Worm (Caenorhabditis elegans) whole organism, mixed stage, embryonic: Measurements from ENCODE around the gene C39B10.3.

Experiments
- M03D4.4 ChIP-seq: sonication (generic microtip); optimal IDR thresholded peaks from 2 replicates; lab custom pipeline; 2017; ENCODE audit warnings: mild to moderate bottlenecking, missing genetic modification characterization, missing compliant biosample characterization
- bed-3 ChIP-seq: fragments of 200-800 bp; sonication (Bioruptor generic); optimal IDR thresholded peaks from 3 replicates; lab custom pipeline; 2018; ENCODE audit warnings: mild to moderate bottlenecking, missing genetic modification characterization, moderate library complexity, missing compliant biosample characterization
- blmp-1 ChIP-seq: fragments of 150-350 bp; optimal IDR thresholded peaks from 2 replicates; lab custom pipeline; 2014; ENCODE audit warnings: missing biosample characterization, missing genetic modification characterization
- ceh-43 ChIP-seq: fragments of 200-800 bp; sonication (Bioruptor generic); optimal IDR thresholded peaks from 2 replicates; lab custom pipeline; 2018; ENCODE audit warnings: mild to moderate bottlenecking, missing genetic modification characterization, moderate library complexity, missing compliant biosample characterization
- ceh-83 ChIP-seq: fragments of 200-800 bp; sonication (Bioruptor generic); optimal IDR thresholded peaks from 2 replicates; lab custom pipeline; 2018; ENCODE audit warnings: mild to moderate bottlenecking, missing genetic modification characterization, missing compliant biosample characterization
- ces-1 ChIP-seq: fragments of 150-350 bp; optimal IDR thresholded peaks from 2 replicates; lab custom pipeline; 2014; ENCODE audit warnings: missing biosample characterization, missing genetic modification reagents, missing genetic modification characterization
- cnd-1 ChIP-seq: fragments of 200-800 bp; sonication (Bioruptor generic); optimal IDR thresholded peaks from 2 replicates; lab custom pipeline; 2018; ENCODE audit warnings: mild to moderate bottlenecking, missing genetic modification characterization, missing compliant biosample characterization
- drap-1 ChIP-seq: fragments of 200-800 bp; sonication (Bioruptor generic); optimal IDR thresholded peaks from 3 replicates; lab custom pipeline; 2018; ENCODE audit warnings: mild to moderate bottlenecking, missing genetic modification characterization, missing compliant biosample characterization
- elt-1 ChIP-seq: sonication (generic microtip); optimal IDR thresholded peaks from 2 replicates; lab custom pipeline; 2017; ENCODE audit warnings: missing genetic modification characterization, mild to moderate bottlenecking, missing compliant biosample characterization, antibody characterized with exemption, moderate library complexity, borderline replicate concordance; ENCODE audit not compliant: insufficient read depth
- flh-1 ChIP-seq: fragments of 200-800 bp; sonication (Bioruptor generic); optimal IDR thresholded peaks from 2 replicates; lab custom pipeline; 2018; ENCODE audit warnings: mild to moderate bottlenecking, missing genetic modification characterization, moderate library complexity, missing compliant biosample characterization
- ham-2 ChIP-seq: fragments of 200-800 bp; sonication (Bioruptor generic); optimal IDR thresholded peaks from 2 replicates; lab custom pipeline; 2018; ENCODE audit warnings: mild to moderate bottlenecking, missing genetic modification characterization, missing compliant biosample characterization
- hlh-1 ChIP-seq: fragments of 150-350 bp; optimal IDR thresholded peaks from 2 replicates; lab custom pipeline; 2014; ENCODE audit warnings: missing biosample characterization, missing genetic modification reagents, missing genetic modification characterization
- lin-13 ChIP-seq: fragments of 150-350 bp; optimal IDR thresholded peaks from 2 replicates; lab custom pipeline; 2014; ENCODE audit warnings: missing biosample characterization, missing genetic modification characterization
- lin-32 ChIP-seq: fragments of 200-800 bp; sonication (Bioruptor generic); optimal IDR thresholded peaks from 2 replicates; lab custom pipeline; 2018; ENCODE audit warnings: mild to moderate bottlenecking, missing genetic modification characterization, missing compliant biosample characterization
- lsy-2 ChIP-seq: fragments of 150-350 bp; optimal IDR thresholded peaks from 2 replicates; lab custom pipeline; 2014; ENCODE audit warnings: missing biosample characterization, missing genetic modification characterization
- mab-5 ChIP-seq: fragments of 150-350 bp; optimal IDR thresholded peaks from 2 replicates; lab custom pipeline; 2014; ENCODE audit warnings: missing biosample characterization, missing genetic modification characterization
- mep-1 ChIP-seq: fragments of 150-350 bp; optimal IDR thresholded peaks from 2 replicates; lab custom pipeline; 2017; ENCODE audit warnings: missing biosample characterization, missing genetic modification reagents, missing genetic modification characterization, inconsistent platforms
- mls-2 ChIP-seq: sonication (generic microtip); optimal IDR thresholded peaks from 2 replicates; lab custom pipeline; 2016; ENCODE audit warnings: mild to moderate bottlenecking, missing genetic modification characterization, moderate library complexity, missing compliant biosample characterization
- nhr-12 ChIP-seq: fragments of 150-350 bp; optimal IDR thresholded peaks from 2 replicates; lab custom pipeline; 2014; ENCODE audit warnings: missing biosample characterization, missing genetic modification characterization
- nhr-2 ChIP-seq: fragments of 150-350 bp; optimal IDR thresholded peaks from 2 replicates; lab custom pipeline; 2014; ENCODE audit warnings: missing biosample characterization, missing genetic modification characterization
- nhr-237 ChIP-seq: fragments of 150-350 bp; optimal IDR thresholded peaks from 2 replicates; lab custom pipeline; 2014; ENCODE audit warnings: missing biosample characterization, missing genetic modification characterization
- nhr-28 ChIP-seq: fragments of 150-350 bp; optimal IDR thresholded peaks from 2 replicates; lab custom pipeline; 2014; ENCODE audit warnings: missing biosample characterization, missing genetic modification characterization
- nhr-76 ChIP-seq: sonication (generic microtip); optimal IDR thresholded peaks from 2 replicates; lab custom pipeline; 2017; ENCODE audit warnings: missing biosample characterization, missing genetic modification characterization
- pha-4 ChIP-seq: fragments of 150-350 bp; optimal IDR thresholded peaks from 2 replicates; lab custom pipeline; 2018; ENCODE audit warnings: missing biosample characterization, missing genetic modification reagents, missing genetic modification characterization
- sem-2 ChIP-seq: fragments of 200-800 bp; sonication (Bioruptor generic); optimal IDR thresholded peaks from 2 replicates; lab custom pipeline; 2018; ENCODE audit warnings: mild to moderate bottlenecking, missing genetic modification characterization, missing compliant biosample characterization
- snpc-4 ChIP-seq: fragments of 150-350 bp; optimal IDR thresholded peaks from 2 replicates; lab custom pipeline; 2014; ENCODE audit warnings: missing biosample characterization, missing genetic modification characterization
- sptf-1 ChIP-seq: sonication (generic microtip); optimal IDR thresholded peaks from 2 replicates; lab custom pipeline; 2017; ENCODE audit warnings: mild to moderate bottlenecking, missing genetic modification characterization, moderate library complexity, missing compliant biosample characterization
- tbx-8 ChIP-seq: fragments of 200-800 bp; sonication (Bioruptor generic); optimal IDR thresholded peaks from 2 replicates; lab custom pipeline; 2018; ENCODE audit warnings: mild to moderate bottlenecking, missing genetic modification characterization, moderate library complexity, missing compliant biosample characterization
- unc-120 ChIP-seq: sonication (generic microtip); optimal IDR thresholded peaks from 2 replicates; lab custom pipeline; 2017; ENCODE audit warnings: missing genetic modification characterization, missing compliant biosample characterization; ENCODE audit not compliant: poor library complexity, severe bottlenecking
- unc-39 ChIP-seq: fragments of 150-350 bp; optimal IDR thresholded peaks from 2 replicates; lab custom pipeline; 2014; ENCODE audit warnings: missing biosample characterization, missing genetic modification characterization
- unc-62 ChIP-seq: fragments of 150-350 bp; optimal IDR thresholded peaks from 2 replicates; lab custom pipeline; 2014; ENCODE audit warnings: missing biosample characterization, missing genetic modification reagents, missing genetic modification characterization
- zip-8 ChIP-seq: fragments of 150-350 bp; optimal IDR thresholded peaks from 2 replicates; lab custom pipeline; 2014; ENCODE audit warnings: missing biosample characterization, missing genetic modification characterization
- ztf-11 ChIP-seq: fragments of 150-350 bp; optimal IDR thresholded peaks from 2 replicates; lab custom pipeline; 2014; ENCODE audit warnings: missing biosample characterization, missing genetic modification characterization

C39B10.3 gene

ce11 chrX:10435492-10435939, 8.4 kb upstream of the C39B10.3 start:
- TF ChIP-seq cnd-1 (tag; lab: Kevin White, UChicago) (peak; percentile 38), nhr-2 (no peak), tbx-8 (GFP tag; lab: Kevin White, UChicago) (peak; percentile 34), M03D4.4 (peak; percentile 71), mep-1 (tag; lab: Kevin White, UChicago) (peak; percentile 59), elt-1 (tag; lab: Kevin White, UChicago) (no peak), pha-4 (tag; lab: Kevin White, UChicago) (peak; percentile 84), unc-39 (tag; lab: Kevin White, UChicago) (no peak), lin-13 (peak; percentile 39), ztf-11 (peak; percentile 85), nhr-28 (tag; lab: Kevin White, UChicago) (no peak), blmp-1 (tag; lab: Kevin White, UChicago) (no peak), hlh-1 (tag; lab: Kevin White, UChicago) (peak; percentile 69), sptf-1 (tag; lab: Kevin White, UChicago) (peak; percentile 75), snpc-4 (tag; lab: Kevin White, UChicago) (no peak), unc-120 (tag; lab: Kevin White, UChicago) (peak; percentile 95), zip-8 (tag; lab: Kevin White, UChicago) (no peak), nhr-237 (tag; lab: Kevin White, UChicago) (no peak), lsy-2 (peak; percentile 31), mls-2 (peak; percentile 73), ham-2 (GFP tag; lab: Kevin White, UChicago) (peak; percentile 87), unc-62 (peak; percentile 83), ces-1 (GFP tag; lab: Kevin White, UChicago) (peak; percentile 74), flh-1 (GFP tag; lab: Kevin White, UChicago) (no peak), ceh-43 (peak; percentile 3)

- no peak for TF ChIP-seq bed-3 (GFP tag; lab: Kevin White, UChicago)
- TF ChIP-seq unc-62 = no peak
- no peak for TF ChIP-seq zip-8 (tag; lab: Kevin White, UChicago)
- no peak for TF ChIP-seq ham-2 (GFP tag; lab: Kevin White, UChicago)
- TF ChIP-seq nhr-237 (tag; lab: Kevin White, UChicago) = no peak
- TF ChIP-seq blmp-1 (tag; lab: Kevin White, UChicago) = no peak
- no peak for TF ChIP-seq mls-2
- no peak for TF ChIP-seq ceh-43
- TF ChIP-seq ces-1 (GFP tag; lab: Kevin White, UChicago) = no peak
- TF ChIP-seq elt-1 (tag; lab: Kevin White, UChicago) = no peak
- no peak for TF ChIP-seq mab-5 (tag; lab: Kevin White, UChicago)
- TF ChIP-seq lin-13 = no peak
- TF ChIP-seq ceh-83 (GFP tag; lab: Kevin White, UChicago) = no peak
- no peak for TF ChIP-seq snpc-4 (tag; lab: Kevin White, UChicago)
These were observed 6.5 kb upstream of the C39B10.3 start for ce11 chrX:10437421-10437820.

ce11 chrX:10440781-10441180, 3.2 kb upstream of the C39B10.3 start:
- TF ChIP-seq nhr-2 = no peak
- TF ChIP-seq nhr-76 = no peak
- TF ChIP-seq pha-4 (tag; lab: Kevin White, UChicago) = no peak
- TF ChIP-seq nhr-12 (tag; lab: Kevin White, UChicago) = no peak
- TF ChIP-seq lsy-2 = no peak

- TF ChIP-seq tbx-8 (GFP tag; lab: Kevin White, UChicago) (no peak), lsy-2 (no peak), ztf-11 (no peak), elt-1 (tag; lab: Kevin White, UChicago) (no peak), zip-8 (tag; lab: Kevin White, UChicago) (no peak), unc-120 (tag; lab: Kevin White, UChicago) (no peak), sptf-1 (tag; lab: Kevin White, UChicago) (no peak), lin-32 (GFP tag; lab: Kevin White, UChicago) (no peak), nhr-12 (tag; lab: Kevin White, UChicago) (no peak), nhr-28 (tag; lab: Kevin White, UChicago) (no peak), unc-39 (tag; lab: Kevin White, UChicago) (no peak), ces-1 (GFP tag; lab: Kevin White, UChicago) (no peak), drap-1 (no peak), blmp-1 (tag; lab: Kevin White, UChicago) (no peak), mep-1 (tag; lab: Kevin White, UChicago) (no peak), hlh-1 (tag; lab: Kevin White, UChicago) (no peak), ham-2 (GFP tag; lab: Kevin White, UChicago) (no peak), sem-2 (GFP tag; lab: Kevin White, UChicago) (no peak)
- TF ChIP-seq, all 35 proteins: peak for 0
These were observed 769 bp downstream of the C39B10.3 start, which contains the start of gene C39B10.4 for ce11 chrX:10444705-10445104. Gene C39B10.4 (plus strand): TSS chrX:10445005.
